Fruit fly (Drosophila melanogaster) S2 (cell line): ENCODE measurements around the gene CG2865.

Experiments
- CG8478 ChIP-seq: fragments of >200 bp; optimal IDR thresholded peaks from 2 replicates; lab custom pipeline; 2018
- CTCF ChIP-seq, 2 experiments: fragments of >200 bp; optimal IDR thresholded peaks; 2 replicates each; lab custom pipeline; 2018

The CG2865 gene

DNA sequence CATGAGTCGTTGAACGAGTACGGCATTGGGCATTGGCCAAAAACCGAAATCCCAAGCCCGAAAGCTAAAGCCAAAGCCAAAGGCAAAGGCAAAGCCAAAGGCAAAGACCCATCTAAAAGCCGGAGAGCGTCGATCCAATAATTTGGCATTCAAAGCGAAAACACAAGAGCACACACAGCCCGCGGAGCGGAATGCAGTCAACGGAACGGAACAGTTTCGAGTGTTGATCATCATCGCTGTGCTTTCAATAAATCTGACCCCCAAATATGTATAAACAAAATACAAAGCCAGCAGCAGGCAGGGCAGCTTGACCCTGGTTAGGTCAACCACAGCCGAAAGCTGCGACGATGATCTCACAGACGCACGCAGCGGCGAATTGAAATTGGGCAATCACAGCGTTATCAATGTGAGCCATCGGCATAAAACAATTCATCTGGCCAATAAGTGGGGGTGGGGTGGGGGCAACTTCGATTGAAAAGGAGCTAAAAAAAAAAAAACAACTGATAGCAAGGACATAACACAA lies 14.4 kb downstream of the CG2865 start:
- TF ChIP-seq CG8478 (lab: Kevin White, UChicago): no peak
- TF ChIP-seq CTCF (optimal IDR thresholded peaks at IDR 0.05; lab: Kevin White, UChicago): no peak

DNA sequence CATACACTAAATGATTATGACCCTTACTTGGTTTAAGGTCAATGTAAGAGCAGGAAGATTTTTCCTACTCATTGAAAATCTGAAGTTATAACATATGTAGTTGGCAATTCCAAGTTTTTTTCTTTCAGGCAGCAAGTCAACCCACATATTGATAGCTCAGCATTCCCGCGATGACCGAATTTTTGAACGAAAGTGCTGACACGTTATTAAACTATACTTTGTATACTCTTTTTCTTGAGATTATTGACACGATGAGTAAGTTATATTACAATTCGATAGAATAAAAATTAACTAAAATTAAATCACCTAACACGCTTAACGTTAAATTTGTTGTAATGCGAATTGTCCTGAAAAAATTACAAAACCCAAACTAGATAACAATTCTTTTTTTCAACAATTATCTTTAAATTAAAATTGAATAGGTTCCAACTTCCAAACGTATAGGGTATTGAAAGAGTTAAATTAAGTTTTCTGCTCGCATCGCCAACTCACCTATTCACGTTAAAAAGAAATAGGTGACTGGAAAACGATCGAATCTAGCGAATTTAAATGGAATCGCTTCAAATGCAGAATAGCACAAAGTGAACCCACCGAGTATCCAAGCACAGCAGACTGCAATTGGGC lies 17.9 kb downstream of the CG2865 start, which contains the start of gene Vml:
Gene Vml, plus strand, starts transcription at position 574 of the 624 bp plus-strand sequence.
- TF ChIP-seq CG8478 (lab: Kevin White, UChicago): no peak
- no peak for TF ChIP-seq CTCF (optimal IDR thresholded peaks at IDR 0.05; lab: Kevin White, UChicago)

DNA sequence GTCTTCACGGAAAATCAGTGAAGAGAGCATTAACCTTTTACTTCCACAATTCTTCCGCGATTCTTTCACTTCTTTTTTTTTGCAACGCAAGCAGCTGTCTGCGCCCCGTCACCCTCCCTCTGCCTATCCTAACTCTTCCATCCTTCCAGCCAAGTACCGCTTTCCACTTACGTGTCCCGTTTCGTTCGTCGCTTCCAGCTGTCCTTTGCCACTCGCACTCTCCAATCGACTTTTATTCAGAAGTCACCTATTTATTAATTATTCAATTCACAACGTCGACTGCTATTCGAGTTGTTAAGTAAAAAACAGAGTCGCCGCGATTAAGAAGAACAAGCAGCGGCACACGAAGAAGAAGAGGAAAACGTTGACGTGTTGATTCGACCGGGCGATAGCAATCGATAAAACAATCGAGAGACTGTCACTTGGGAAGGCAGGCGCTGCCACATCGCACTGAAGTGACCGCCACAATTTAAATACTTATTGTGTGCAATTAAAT lies 18.5 kb downstream of the CG2865 start, which contains the start of gene Grp170:
Gene Grp170, minus strand, starts transcription at position 365 of the 496 bp plus-strand sequence.
- TF ChIP-seq CTCF (optimal IDR thresholded peaks at IDR 0.05; lab: Kevin White, UChicago): no peak
- TF ChIP-seq CG8478 (lab: Kevin White, UChicago): no peak

DNA sequence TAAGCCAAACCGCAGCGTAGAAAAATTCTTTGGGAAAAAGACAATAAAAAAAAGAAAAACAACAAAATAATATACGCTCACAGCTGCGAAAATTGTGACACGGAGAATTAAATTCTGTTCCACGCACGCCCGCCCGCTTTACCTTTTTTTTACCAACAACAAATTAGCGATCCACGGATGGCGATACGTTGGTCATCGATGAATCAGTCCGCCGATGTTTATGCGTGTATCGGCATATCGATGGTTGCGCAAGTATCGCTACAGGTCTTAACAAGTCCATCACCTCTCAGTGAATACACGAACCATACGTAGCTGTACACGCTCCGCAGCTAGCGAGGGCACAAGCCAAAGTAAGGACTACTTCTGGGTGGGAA lies 22.7 kb downstream of the CG2865 start, which contains the start of gene CG2924:
Gene CG2924, minus strand, starts transcription at position 205 of the 374 bp plus-strand sequence.
- TF ChIP-seq CG8478 (lab: Kevin White, UChicago): no peak
- TF ChIP-seq CTCF (optimal IDR thresholded peaks at IDR 0.05; lab: Kevin White, UChicago): peak; percentile 76 to 78

DNA sequence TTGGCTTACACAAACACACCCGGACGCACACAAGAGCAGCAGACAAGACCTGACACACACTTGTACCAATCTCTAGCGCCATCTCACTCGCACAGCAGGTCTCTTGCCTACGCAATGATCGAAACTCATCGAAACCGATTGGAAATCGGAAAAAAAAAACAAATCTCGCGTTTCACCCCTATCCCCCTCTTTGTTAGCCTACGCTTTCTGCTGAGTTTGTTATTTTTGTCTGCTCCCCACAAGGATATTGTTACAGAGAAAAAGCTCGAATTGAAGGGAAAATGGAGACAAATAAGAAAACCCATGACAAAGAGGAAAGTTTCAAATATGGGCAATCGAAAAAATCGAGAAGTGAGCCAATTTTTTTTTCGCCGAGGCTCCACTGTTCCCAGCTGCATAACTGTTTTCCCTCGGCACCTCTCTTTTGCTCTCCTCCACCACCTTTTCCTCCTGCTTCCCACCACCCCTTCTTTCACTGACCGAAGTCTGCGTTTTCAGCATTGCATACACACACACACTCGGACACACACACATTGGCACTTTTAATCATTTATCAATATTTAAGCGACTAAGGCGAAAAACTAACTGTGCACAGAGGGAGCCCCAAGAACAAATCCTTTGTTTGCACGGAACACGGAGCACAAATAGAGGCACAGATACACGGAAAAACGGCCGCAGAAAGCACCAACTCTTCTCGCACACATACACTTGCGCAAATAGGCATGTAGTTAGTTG lies 23.2 kb downstream of the CG2865 start:
- no peak for TF ChIP-seq CTCF (optimal IDR thresholded peaks at IDR 0.05; lab: Kevin White, UChicago)

DNA sequence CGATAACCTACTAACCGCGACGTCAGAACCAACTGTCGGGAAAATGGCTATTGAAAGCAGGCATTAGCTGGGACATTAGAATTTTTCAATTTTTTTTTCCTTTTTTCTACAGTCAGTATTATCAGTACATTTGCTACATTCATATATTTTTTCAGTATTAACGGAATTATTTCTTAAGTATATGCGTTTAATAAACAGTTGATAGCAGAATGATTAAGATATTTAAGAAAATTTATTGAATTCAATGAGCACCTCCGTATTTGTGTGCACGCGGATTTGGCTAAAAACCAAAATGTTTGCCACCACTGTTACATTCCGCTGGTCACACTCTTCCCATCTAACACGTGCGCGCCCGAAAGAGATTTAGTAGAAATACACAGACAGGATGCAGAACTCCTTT lies 30.7 kb downstream of the CG2865 start, which contains the start of the genes temp and CG3071:
Gene temp, minus strand, starts transcription at position 5 of the 400 bp plus-strand sequence.
Gene CG3071, plus strand, starts transcription at position 327 of the 400 bp plus-strand sequence.
- no peak for TF ChIP-seq CTCF (optimal IDR thresholded peaks at IDR 0.05; lab: Kevin White, UChicago)
- no peak for TF ChIP-seq CG8478 (lab: Kevin White, UChicago)

DNA sequence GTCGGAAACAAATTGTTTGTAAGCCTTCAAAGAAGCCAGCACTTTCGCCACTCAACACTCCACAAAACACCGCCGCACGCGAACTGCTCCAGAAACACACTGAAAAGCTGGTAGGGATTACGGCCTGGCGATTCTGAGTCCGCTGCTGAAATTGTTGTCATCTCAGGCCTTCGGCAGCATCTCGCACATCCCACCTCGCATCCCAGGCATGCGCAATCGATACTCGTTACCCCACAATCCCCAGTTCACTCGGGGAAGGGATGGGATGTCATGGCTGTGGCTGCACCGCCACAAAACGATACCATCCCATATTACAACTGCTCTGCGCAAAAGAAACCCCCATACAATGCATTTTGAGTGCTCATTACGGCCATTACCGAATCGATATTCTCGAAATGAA lies 33.4 kb downstream of the CG2865 start, which contains the start of gene CG3078:
Gene CG3078, minus strand, starts transcription at position 101 of the 400 bp plus-strand sequence.
- TF ChIP-seq CG8478 (lab: Kevin White, UChicago) (no peak), CTCF (optimal IDR thresholded peaks at IDR 0.05; lab: Kevin White, UChicago) (no peak)

DNA sequence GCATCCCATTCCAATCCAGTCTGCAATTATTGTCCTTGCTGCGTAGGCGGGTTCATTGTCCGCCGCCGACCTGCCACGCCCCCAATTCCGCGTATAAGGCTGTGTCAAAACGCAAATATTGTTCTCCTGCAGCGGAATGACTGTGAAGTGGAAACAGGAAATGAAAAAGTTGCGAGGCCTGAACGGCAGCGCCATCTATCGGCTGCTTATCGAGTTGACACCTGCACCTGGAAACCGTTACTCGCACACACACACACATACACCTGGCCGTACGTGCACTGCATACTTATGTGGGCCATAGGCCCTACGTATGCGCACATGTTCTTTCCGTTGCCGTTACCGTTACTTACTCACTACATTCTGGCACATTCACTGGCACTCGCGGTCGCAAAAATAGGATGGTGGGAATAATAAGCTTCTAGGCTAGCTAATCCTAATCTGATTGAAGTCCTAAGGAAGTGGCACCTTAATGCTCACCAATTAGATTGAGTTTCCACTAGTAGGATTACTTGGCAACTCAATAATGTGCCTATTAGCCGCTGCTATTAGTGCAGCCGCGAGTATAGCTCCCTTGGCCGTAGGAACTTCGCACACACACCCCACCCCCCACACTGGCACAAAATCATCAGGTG lies 34.5 kb downstream of the CG2865 start:
- no peak for TF ChIP-seq CG8478 (lab: Kevin White, UChicago)
- TF ChIP-seq CTCF (optimal IDR thresholded peaks at IDR 0.05; lab: Kevin White, UChicago): peak; percentile 81 to 89

DNA sequence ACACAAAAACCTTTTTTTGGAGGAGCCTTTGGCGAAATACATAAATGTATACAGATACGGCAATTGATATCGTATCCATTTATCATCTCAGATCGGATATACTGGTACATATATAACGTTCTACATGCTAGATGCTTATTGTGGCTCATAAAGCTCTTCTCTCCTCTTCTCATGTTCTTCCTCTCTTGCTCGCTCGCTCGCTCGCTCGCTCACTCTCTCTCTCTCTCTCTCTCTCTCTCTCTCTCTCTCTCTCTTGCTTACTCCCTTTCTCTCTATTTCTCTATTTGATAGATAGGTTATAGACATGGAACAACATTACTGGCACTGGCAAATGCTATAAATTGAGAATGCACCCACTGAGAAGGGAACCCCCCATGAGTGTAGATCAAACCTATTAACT lies 38.2 kb downstream of the CG2865 start:
- TF ChIP-seq CTCF (optimal IDR thresholded peaks at IDR 0.05; lab: Kevin White, UChicago): no peak
- no peak for TF ChIP-seq CG8478 (lab: Kevin White, UChicago)

DNA sequence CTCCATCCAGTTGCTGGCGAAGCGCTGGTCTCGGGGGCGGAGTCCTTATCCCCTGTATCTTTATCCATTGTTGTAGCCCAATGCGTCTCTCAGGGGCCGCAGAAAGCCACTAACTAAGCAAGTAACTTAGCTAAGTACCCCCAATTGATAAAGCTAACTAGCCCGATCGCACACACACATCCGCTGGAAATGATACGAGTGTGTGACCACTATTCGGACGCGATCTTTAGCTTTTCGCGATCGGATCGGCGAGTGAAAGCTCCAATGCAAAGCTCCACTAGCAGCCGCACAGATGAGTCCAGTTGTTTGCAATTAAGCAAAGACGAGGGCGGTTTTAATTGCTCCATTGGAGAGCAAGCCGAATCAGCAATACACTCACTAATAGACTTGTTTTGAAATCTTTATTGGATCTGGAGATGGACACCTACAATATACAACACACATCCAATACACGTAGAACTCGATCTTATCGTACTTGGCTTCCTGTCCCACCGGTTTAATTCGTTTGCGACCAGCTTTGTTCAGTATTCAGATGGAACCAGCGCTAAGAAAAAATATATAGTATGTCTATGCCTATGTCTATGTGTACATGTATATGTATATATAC lies 39.1 kb downstream of the CG2865 start, which contains the start of gene CG3091:
Gene CG3091, minus strand, starts transcription at position 178 of the 607 bp plus-strand sequence.
- no peak for TF ChIP-seq CTCF (optimal IDR thresholded peaks at IDR 0.05; lab: Kevin White, UChicago)
- TF ChIP-seq CG8478 (lab: Kevin White, UChicago): no peak

DNA sequence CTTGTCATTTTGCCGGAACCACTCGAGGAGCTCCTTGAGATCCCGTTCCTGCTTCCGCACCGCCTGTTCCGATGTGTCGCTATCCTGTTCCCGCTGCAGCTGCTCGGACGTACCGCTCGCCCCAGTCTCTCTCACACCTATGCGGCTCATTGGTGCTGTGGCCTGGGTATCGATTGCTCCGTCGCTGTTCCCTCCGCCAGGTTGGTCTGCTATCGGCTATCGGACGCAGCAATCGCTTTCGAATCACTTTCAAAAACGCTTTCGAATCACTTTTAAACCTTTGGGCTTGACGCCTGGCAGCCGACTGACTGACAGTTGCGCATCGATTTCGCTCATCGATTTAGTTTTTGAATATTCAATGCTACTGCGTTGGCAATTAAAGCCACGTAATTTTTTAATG lies 41.5 kb downstream of the CG2865 start, which contains the start of gene CG3191:
Gene CG3191, minus strand, starts transcription at position 306 of the 400 bp plus-strand sequence.
- TF ChIP-seq CG8478 (lab: Kevin White, UChicago) (no peak), CTCF (optimal IDR thresholded peaks at IDR 0.05; lab: Kevin White, UChicago) (no peak)

DNA sequence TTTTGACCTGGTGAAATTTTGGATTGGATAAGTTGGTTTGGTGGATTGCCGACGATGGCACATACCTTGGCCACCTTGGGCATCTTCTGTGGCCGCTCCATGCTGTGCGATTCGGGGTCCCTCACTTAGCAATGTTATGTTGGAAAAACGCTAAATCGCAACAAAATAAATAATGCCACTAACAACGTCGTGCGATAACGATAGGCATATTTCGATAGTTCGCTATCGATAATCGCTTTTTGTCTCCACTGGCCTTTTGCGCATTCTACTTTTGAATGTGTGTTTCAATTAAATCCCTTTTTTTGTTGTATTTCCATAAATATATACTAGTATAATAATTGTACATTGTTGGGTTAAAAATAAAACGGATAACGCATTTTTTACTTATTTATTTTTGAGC lies 43.4 kb downstream of the CG2865 start, which contains the start of gene crn:
Gene crn, minus strand, starts transcription at position 221 of the 400 bp plus-strand sequence.
- TF ChIP-seq CG8478 (lab: Kevin White, UChicago) (no peak), CTCF (optimal IDR thresholded peaks at IDR 0.05; lab: Kevin White, UChicago) (no peak)

DNA sequence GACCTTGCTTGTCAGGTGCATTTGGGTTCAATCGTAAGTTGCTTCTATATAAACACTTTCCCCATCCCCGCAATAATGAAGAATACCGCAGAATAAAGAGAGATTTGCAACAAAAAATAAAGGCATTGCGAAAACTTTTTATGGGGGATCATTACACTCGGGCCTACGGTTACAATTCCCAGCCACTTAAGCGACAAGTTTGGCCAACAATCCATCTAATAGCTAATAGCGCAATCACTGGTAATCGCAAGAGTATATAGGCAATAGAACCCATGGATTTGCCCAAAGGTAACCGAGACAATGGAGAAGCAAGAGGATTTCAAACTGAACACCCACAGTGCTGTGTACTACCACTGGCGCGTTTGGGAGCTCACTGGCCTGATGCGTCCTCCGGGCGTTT lies 47.3 kb downstream of the CG2865 start, which contains the start of gene Or2a:
Gene Or2a, plus strand, starts transcription at position 301 of the 400 bp plus-strand sequence.
- TF ChIP-seq CG8478 (lab: Kevin White, UChicago): no peak
- no peak for TF ChIP-seq CTCF (optimal IDR thresholded peaks at IDR 0.05; lab: Kevin White, UChicago)

DNA sequence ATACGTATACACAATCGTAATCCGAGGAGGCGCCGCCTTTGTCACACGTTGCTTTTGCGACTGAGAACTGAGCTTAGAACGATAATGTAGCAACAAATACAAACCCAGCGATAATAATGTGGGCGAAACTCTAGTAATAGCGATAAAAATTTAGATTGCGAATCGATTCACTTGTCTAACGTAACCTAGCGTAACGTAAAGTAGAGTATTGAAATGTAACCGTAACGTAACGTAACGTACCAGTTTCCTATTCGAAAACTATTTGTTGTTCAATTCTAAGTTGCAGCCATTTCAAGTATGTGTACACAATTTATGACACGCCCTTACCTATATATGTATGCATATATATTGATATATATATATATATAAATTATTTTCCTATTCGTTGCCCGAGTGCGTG lies 48.5 kb downstream of the CG2865 start:
- no peak for TF ChIP-seq CTCF (optimal IDR thresholded peaks at IDR 0.05; lab: Kevin White, UChicago)
- no peak for TF ChIP-seq CG8478 (lab: Kevin White, UChicago)
